Worm (Caenorhabditis elegans) whole organism, mixed stage, embryonic: Measurements from ENCODE around the gene unc-62.

Experiments
- elt-3 ChIP-seq: fragments of 150-350 bp; optimal IDR thresholded peaks from 2 replicates; lab custom pipeline; 2014; ENCODE audit warnings: missing biosample characterization, missing genetic modification characterization
- hlh-1 ChIP-seq: fragments of 150-350 bp; optimal IDR thresholded peaks from 2 replicates; lab custom pipeline; 2014; ENCODE audit warnings: missing biosample characterization, missing genetic modification reagents, missing genetic modification characterization
- lsy-2 ChIP-seq: fragments of 150-350 bp; optimal IDR thresholded peaks from 2 replicates; lab custom pipeline; 2014; ENCODE audit warnings: missing biosample characterization, missing genetic modification characterization
- mep-1 ChIP-seq: fragments of 150-350 bp; optimal IDR thresholded peaks from 2 replicates; lab custom pipeline; 2017; ENCODE audit warnings: missing biosample characterization, missing genetic modification reagents, missing genetic modification characterization, inconsistent platforms
- nhr-12 ChIP-seq: fragments of 150-350 bp; optimal IDR thresholded peaks from 2 replicates; lab custom pipeline; 2014; ENCODE audit warnings: missing biosample characterization, missing genetic modification characterization
- nhr-28 ChIP-seq: fragments of 150-350 bp; optimal IDR thresholded peaks from 2 replicates; lab custom pipeline; 2014; ENCODE audit warnings: missing biosample characterization, missing genetic modification characterization
- nhr-76 ChIP-seq: sonication (generic microtip); optimal IDR thresholded peaks from 2 replicates; lab custom pipeline; 2017; ENCODE audit warnings: missing biosample characterization, missing genetic modification characterization
- pha-4 ChIP-seq: fragments of 150-350 bp; optimal IDR thresholded peaks from 2 replicates; lab custom pipeline; 2018; ENCODE audit warnings: missing biosample characterization, missing genetic modification reagents, missing genetic modification characterization
- unc-39 ChIP-seq: fragments of 150-350 bp; optimal IDR thresholded peaks from 2 replicates; lab custom pipeline; 2014; ENCODE audit warnings: missing biosample characterization, missing genetic modification characterization
- ztf-11 ChIP-seq: fragments of 150-350 bp; optimal IDR thresholded peaks from 2 replicates; lab custom pipeline; 2014; ENCODE audit warnings: missing biosample characterization, missing genetic modification characterization

DNA sequence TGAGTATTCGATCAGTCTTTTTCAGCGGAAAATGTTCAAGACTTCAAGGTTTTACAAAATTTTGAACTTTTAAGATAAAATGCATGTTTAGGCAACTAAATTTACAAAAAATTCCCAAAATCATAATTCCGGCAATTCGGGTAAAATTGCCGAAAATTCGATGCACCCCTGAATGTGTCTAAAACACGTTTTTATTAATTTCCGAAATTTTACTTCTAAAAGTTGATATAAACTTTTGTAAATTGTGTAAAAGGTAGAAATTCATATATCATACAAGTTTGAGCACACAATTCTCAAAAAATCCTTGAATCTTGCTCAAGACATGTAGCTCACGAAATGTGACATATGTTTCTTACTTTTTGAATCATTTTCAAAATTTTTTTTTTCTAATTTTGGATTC lies 27.8 kb downstream of the unc-62 start:
- no peak for TF ChIP-seq hlh-1 (tag; lab: Kevin White, UChicago)
- TF ChIP-seq pha-4 (tag; lab: Kevin White, UChicago): no peak
- TF ChIP-seq unc-39 (tag; lab: Kevin White, UChicago): no peak
- no peak for TF ChIP-seq nhr-28 (tag; lab: Kevin White, UChicago)
- no peak for TF ChIP-seq nhr-76 (tag; lab: Kevin White, UChicago)
- TF ChIP-seq nhr-12 (tag; lab: Kevin White, UChicago): no peak
- TF ChIP-seq lsy-2 (tag; lab: Kevin White, UChicago): no peak
- TF ChIP-seq elt-3 (tag; lab: Kevin White, UChicago): no peak
- no peak for TF ChIP-seq mep-1
- no peak for TF ChIP-seq ztf-11 (tag; lab: Kevin White, UChicago)
